Worm (Caenorhabditis elegans) whole organism, L4 larva: Measurements from ENCODE around the gene ZK1240.8.
A peak's percentile ranks its signal among the peaks of the same experiment; 100 is the strongest.
"Not testable (repeated sequence)": the region's sequence is repeated elsewhere in the genome, so short reads cannot be mapped to it uniquely, and the experiment has no call there.

Source experiments
- D1046.2 ChIP-seq: fragments of 200-800 bp; sonication (Bioruptor generic); IDR thresholded peaks from 2 replicates; pipeline ENCODE4 v1.3.6; 2022; ENCODE audit warnings: missing genetic modification characterization, missing compliant biosample characterization
- F10B5.3 ChIP-seq: sonication (generic microtip); optimal IDR thresholded peaks from 2 replicates; lab custom pipeline; 2016; ENCODE audit warnings: mild to moderate bottlenecking, missing genetic modification characterization, missing compliant biosample characterization
- F26F4.8 ChIP-seq: fragments of 200-800 bp; sonication (Bioruptor generic); conservative IDR thresholded peaks from 2 replicates; pipeline ENCODE4 v1.3.6; 2022; ENCODE audit warnings: missing genetic modification characterization, missing compliant biosample characterization
- F37D6.2 ChIP-seq: sonication (generic microtip); optimal IDR thresholded peaks from 2 replicates; lab custom pipeline; 2016; ENCODE audit warnings: mild to moderate bottlenecking, missing genetic modification characterization, missing compliant biosample characterization
- R02D3.7 ChIP-seq: fragments of 150-350 bp; sonication (generic microtip); optimal IDR thresholded peaks from 3 replicates; lab custom pipeline; 2014; ENCODE audit warnings: missing biosample characterization, missing genetic modification characterization
- Y48G9A.11 ChIP-seq: fragments of 200-800 bp; sonication (Bioruptor generic); IDR thresholded peaks from 2 replicates; pipeline ENCODE4 v1.3.6; 2022; ENCODE audit warnings: missing genetic modification reagents, missing genetic modification characterization, missing compliant biosample characterization
- ZK337.2 ChIP-seq: fragments of 200-800 bp; sonication (Bioruptor generic); IDR thresholded peaks from 2 replicates; pipeline ENCODE4 v1.3.6; 2022; ENCODE audit warnings: missing genetic modification reagents, missing genetic modification characterization, missing compliant biosample characterization
- aha-1 ChIP-seq: fragments of 150-350 bp; peaks from one replicate; lab custom pipeline; 2014; ENCODE audit warnings: missing biosample characterization, missing genetic modification characterization
- arid-1 ChIP-seq: fragments of 200-800 bp; sonication (Bioruptor generic); conservative IDR thresholded peaks from 2 replicates; pipeline ENCODE4 v1.3.6; 2022; ENCODE audit warnings: missing genetic modification reagents, missing genetic modification characterization, missing compliant biosample characterization
- ceh-20 ChIP-seq: fragments of 200-800 bp; sonication (Bioruptor generic); IDR thresholded peaks from 2 replicates; pipeline ENCODE4 v1.3.6; 2022; ENCODE audit warnings: missing genetic modification reagents, missing genetic modification characterization, missing compliant biosample characterization
- ceh-62 ChIP-seq: sonication (generic microtip); optimal IDR thresholded peaks from 2 replicates; lab custom pipeline; 2017; ENCODE audit warnings: missing biosample characterization, missing genetic modification characterization
- daf-12 ChIP-seq: fragments of 150-350 bp; optimal IDR thresholded peaks from 2 replicates; lab custom pipeline; 2014; ENCODE audit warnings: missing biosample characterization, missing genetic modification reagents, missing genetic modification characterization
- dmd-6 ChIP-seq: fragments of 200-800 bp; sonication (Bioruptor generic); IDR thresholded peaks from 2 replicates; pipeline ENCODE4 v1.3.6; 2022; ENCODE audit warnings: missing genetic modification reagents, missing genetic modification characterization, missing compliant biosample characterization
- duxl-1 ChIP-seq: sonication (generic microtip); optimal IDR thresholded peaks from 2 replicates; lab custom pipeline; 2016; ENCODE audit warnings: mild to moderate bottlenecking, missing genetic modification characterization, moderate library complexity, missing compliant biosample characterization; ENCODE audit not compliant: poor library complexity
- egl-43 ChIP-seq: fragments of 200-800 bp; sonication (Bioruptor generic); IDR thresholded peaks from 2 replicates; pipeline ENCODE4 v1.3.6; 2022; ENCODE audit warnings: missing genetic modification reagents, missing genetic modification characterization, missing compliant biosample characterization
- fkh-10 ChIP-seq: fragments of 150-350 bp; optimal IDR thresholded peaks from 2 replicates; lab custom pipeline; 2014; ENCODE audit warnings: missing biosample characterization, missing genetic modification reagents, missing genetic modification characterization
- fos-1 ChIP-seq: fragments of 150-350 bp; optimal IDR thresholded peaks from 2 replicates; lab custom pipeline; 2014; ENCODE audit warnings: missing biosample characterization, missing genetic modification characterization
- hlh-11 ChIP-seq: fragments of 200-800 bp; sonication (Bioruptor generic); optimal IDR thresholded peaks from 2 replicates; lab custom pipeline; 2018; ENCODE audit warnings: mild to moderate bottlenecking, missing genetic modification characterization, missing compliant biosample characterization
- jun-1 ChIP-seq: fragments of 150-350 bp; optimal IDR thresholded peaks from 2 replicates; lab custom pipeline; 2014; ENCODE audit warnings: missing biosample characterization, missing genetic modification reagents, missing genetic modification characterization
- mdl-1 ChIP-seq, 2 experiments: fragments of 150-350 bp in 1 of 2; sonication (generic microtip) in 1 of 2; optimal IDR thresholded peaks; 2 replicates each; lab custom pipeline; 2014 to 2017; ENCODE audit warnings: missing biosample characterization in 2 of 2, missing genetic modification characterization in 2 of 2
- mxl-3 ChIP-seq: fragments of 200-800 bp; sonication (Bioruptor generic); optimal IDR thresholded peaks from 2 replicates; lab custom pipeline; 2018; ENCODE audit warnings: mild to moderate bottlenecking, missing genetic modification characterization, missing compliant biosample characterization
- nhr-102 ChIP-seq: sonication (generic microtip); optimal IDR thresholded peaks from 2 replicates; lab custom pipeline; 2016; ENCODE audit warnings: mild to moderate bottlenecking, missing genetic modification characterization, moderate library complexity, missing compliant biosample characterization
- nhr-11 ChIP-seq: fragments of 150-350 bp; optimal IDR thresholded peaks from 2 replicates; lab custom pipeline; 2014; ENCODE audit warnings: missing biosample characterization, missing genetic modification characterization
- nhr-111 ChIP-seq: fragments of 200-800 bp; sonication (Bioruptor generic); optimal IDR thresholded peaks from 2 replicates; lab custom pipeline; 2018; ENCODE audit warnings: mild to moderate bottlenecking, missing genetic modification characterization, missing compliant biosample characterization
- nhr-6 ChIP-seq: fragments of 150-350 bp; optimal IDR thresholded peaks from 2 replicates; lab custom pipeline; 2014; ENCODE audit warnings: missing biosample characterization, missing genetic modification characterization
- pha-4 ChIP-seq, 2 experiments: fragments of 150-350 bp in 1 of 2; fragments of 200-800 bp in 1 of 2; sonication (Bioruptor generic) in 1 of 2; IDR thresholded peaks in 1 of 2; optimal IDR thresholded peaks in 1 of 2; 2 replicates each; pipeline versions ENCODE4 v1.3.6 to Lab custom; 2014 to 2022; ENCODE audit warnings: missing genetic modification characterization in 2 of 2, missing genetic modification reagents in 2 of 2, missing biosample characterization in 1 of 2, missing compliant biosample characterization in 1 of 2
- saeg-2 ChIP-seq: fragments of 200-800 bp; sonication (Bioruptor generic); IDR thresholded peaks from 2 replicates; pipeline ENCODE4 v1.3.6; 2022; ENCODE audit warnings: missing genetic modification reagents, missing genetic modification characterization, missing compliant biosample characterization
- set-16 ChIP-seq: fragments of 200-800 bp; sonication (Bioruptor generic); IDR thresholded peaks from 2 replicates; pipeline ENCODE4 v1.3.6; 2022; ENCODE audit warnings: missing genetic modification reagents, missing genetic modification characterization, missing compliant biosample characterization
- snpc-1.2 ChIP-seq: fragments of 200-800 bp; sonication (Bioruptor generic); IDR thresholded peaks from 2 replicates; pipeline ENCODE4 v1.3.6; 2022; ENCODE audit warnings: missing genetic modification reagents, missing genetic modification characterization, missing compliant biosample characterization
- unc-62 ChIP-seq, 3 experiments: fragments of 150-350 bp in 1 of 3; sonication (generic microtip); optimal IDR thresholded peaks in 2 of 3; peaks in 1 of 3; 1 replicate in 1 of 3; 2 replicates in 2 of 3; lab custom pipeline; 2014 to 2017; ENCODE audit warnings: missing biosample characterization in 3 of 3, missing genetic modification characterization in 3 of 3, missing genetic modification reagents in 3 of 3, missing genotype in 1 of 3
- zip-11 ChIP-seq: fragments of 200-800 bp; sonication (Bioruptor generic); IDR thresholded peaks from 2 replicates; pipeline ENCODE4 v1.3.6; 2022; ENCODE audit warnings: missing genetic modification characterization, missing compliant biosample characterization

The ZK1240.8 gene

ce11 chrII:2288798-2289197, 40.1 kb downstream of the ZK1240.8 start, which contains the start of the genes K09F6.10 and K09F6.13:
Gene K09F6.10, minus strand, starts transcription at chrII:2288883.
Gene K09F6.13, plus strand, starts transcription at chrII:2289114.
- TF ChIP-seq nhr-6 = no peak
- no peak for TF ChIP-seq R02D3.7 (tag; lab: Kevin White, UChicago)
- no peak for TF ChIP-seq hlh-11 (tag; lab: Kevin White, UChicago)
- no peak for TF ChIP-seq daf-12 (tag; lab: Kevin White, UChicago)
- TF ChIP-seq jun-1 (tag; lab: Kevin White, UChicago) = no peak
- TF ChIP-seq nhr-11 (tag; lab: Kevin White, UChicago) = no peak
- no peak for TF ChIP-seq ceh-20 (GFP tag; lab: Robert Waterston, UW)
- no peak for TF ChIP-seq arid-1 (GFP tag; lab: Robert Waterston, UW)
- TF ChIP-seq F37D6.2 = no peak
- no peak for TF ChIP-seq nhr-102
- TF ChIP-seq snpc-1.2 (GFP tag; lab: Robert Waterston, UW) = no peak
- no peak for TF ChIP-seq zip-11 (GFP tag; lab: Robert Waterston, UW)

- peak in 1 of 2 experiments; percentile 92 for TF ChIP-seq unc-62 (GFP tag; optimal IDR thresholded peaks at IDR 0.05 in 1 of 2; lab: Kevin White, UChicago)
- no peak for TF ChIP-seq unc-62 (tag; optimal IDR thresholded peaks at IDR 0.05; lab: Kevin White, UChicago)
- no peak for TF ChIP-seq egl-43 (GFP tag; lab: Robert Waterston, UW)
Observed at ce11 chrII:2284703-2285102, 44.2 kb downstream of the ZK1240.8 start.

- not testable (repeated sequence) for TF ChIP-seq mxl-3 (GFP tag; lab: Kevin White, UChicago); F10B5.3 (tag; lab: Kevin White, UChicago); duxl-1 (tag; lab: Kevin White, UChicago)
Observed at ce11 chrII:2282599-2282998, 46.3 kb downstream of the ZK1240.8 start, which contains the start of gene K09F6.9. Gene K09F6.9, minus strand, starts transcription at chrII:2282699.

ce11 chrII:2279839-2280238, 49.0 kb downstream of the ZK1240.8 start, which contains the start of gene K09F6.11:
Gene K09F6.11, plus strand, starts transcription at chrII:2280139.
- peak in 1 of 2 experiments; percentile 48 for TF ChIP-seq unc-62 (GFP tag; optimal IDR thresholded peaks at IDR 0.05 in 1 of 2; lab: Kevin White, UChicago)
- no peak for TF ChIP-seq unc-62 (tag; optimal IDR thresholded peaks at IDR 0.05; lab: Kevin White, UChicago)
- TF ChIP-seq Y48G9A.11 (GFP tag; lab: Robert Waterston, UW) = no peak
- TF ChIP-seq dmd-6 = no peak
- no peak for TF ChIP-seq fkh-10

- TF ChIP-seq arid-1 (GFP tag; lab: Robert Waterston, UW) = no peak
- TF ChIP-seq fos-1 = no peak
- 0 out of 2 replicates have a peak, but pooled peaks have one; percentile 47 for TF ChIP-seq F26F4.8
- TF ChIP-seq ceh-62 (tag; lab: Kevin White, UChicago) = no peak
- no peak for TF ChIP-seq nhr-111 (GFP tag; lab: Kevin White, UChicago)
- peak; percentile 70 for TF ChIP-seq set-16
- TF ChIP-seq mdl-1 (tag; optimal IDR thresholded peaks at IDR 0.05; lab: Kevin White, UChicago) = no peak
- no peak for TF ChIP-seq dmd-6
- no peak for TF ChIP-seq aha-1 (tag; lab: Kevin White, UChicago)
- peak; percentile 27; the same call in 1 of the 2 replicates for TF ChIP-seq ZK337.2 (GFP tag; lab: Robert Waterston, UW)
- TF ChIP-seq saeg-2 (GFP tag; lab: Robert Waterston, UW) = no peak
- no peak for TF ChIP-seq pha-4 (GFP tag; IDR thresholded peaks at IDR 0.05; lab: Robert Waterston, UW)
- TF ChIP-seq pha-4 (tag; optimal IDR thresholded peaks at IDR 0.05; lab: Kevin White, UChicago) = no peak
- TF ChIP-seq D1046.2 (GFP tag; lab: Robert Waterston, UW) = 0 out of 2 replicates have a peak, but pooled peaks have one; percentile 11
Observed at ce11 chrII:2279263-2279662, 49.6 kb downstream of the ZK1240.8 start, which contains the start of gene K09F6.6. Gene K09F6.6, minus strand, starts transcription at chrII:2279305.
